Worm (Caenorhabditis elegans) whole organism, L2 larva: ENCODE results near the gene Y56A3A.41.

Experiments
- C34F6.9 ChIP-seq: fragments of 150-350 bp; optimal IDR thresholded peaks from 2 replicates; lab custom pipeline; 2014; ENCODE audit warnings: missing biosample characterization, missing genetic modification characterization
- R02D3.7 ChIP-seq: fragments of 150-350 bp; optimal IDR thresholded peaks from 2 replicates; lab custom pipeline; 2014; ENCODE audit warnings: missing biosample characterization, missing genetic modification characterization
- Y55F3AM.14 ChIP-seq: fragments of 200-800 bp; sonication (Bioruptor generic); optimal IDR thresholded peaks from 2 replicates; lab custom pipeline; 2018; ENCODE audit warnings: mild to moderate bottlenecking, missing genetic modification characterization, missing compliant biosample characterization
- ZK546.5 ChIP-seq: sonication (generic microtip); optimal IDR thresholded peaks from 2 replicates; lab custom pipeline; 2017; ENCODE audit warnings: missing biosample characterization, missing genetic modification characterization
- alr-1 ChIP-seq: fragments of 150-350 bp; optimal IDR thresholded peaks from 2 replicates; lab custom pipeline; 2014; ENCODE audit warnings: missing biosample characterization, missing genetic modification characterization
- aly-2 ChIP-seq: fragments of 150-350 bp; optimal IDR thresholded peaks from 2 replicates; lab custom pipeline; 2014; ENCODE audit warnings: missing biosample characterization, missing genetic modification characterization
- ama-1 ChIP-seq: fragments of 150-350 bp; optimal IDR thresholded peaks from 2 replicates; lab custom pipeline; 2018; ENCODE audit warnings: inconsistent platforms
- ceh-16 ChIP-seq: fragments of 150-350 bp; optimal IDR thresholded peaks from 2 replicates; lab custom pipeline; 2014; ENCODE audit warnings: missing biosample characterization, missing genetic modification characterization
- ceh-82 ChIP-seq: fragments of 150-350 bp; optimal IDR thresholded peaks from 2 replicates; lab custom pipeline; 2014; ENCODE audit warnings: missing biosample characterization, missing genetic modification characterization
- crh-2 ChIP-seq: sonication (generic microtip); optimal IDR thresholded peaks from 2 replicates; lab custom pipeline; 2017; ENCODE audit warnings: missing biosample characterization, missing genetic modification characterization
- dmd-4 ChIP-seq: sonication (generic microtip); optimal IDR thresholded peaks from 2 replicates; lab custom pipeline; 2017; ENCODE audit warnings: missing biosample characterization, missing genetic modification characterization
- egl-27 ChIP-seq: sonication (generic microtip); optimal IDR thresholded peaks from 3 replicates; lab custom pipeline; 2017; ENCODE audit warnings: missing biosample characterization, missing genetic modification reagents, missing genetic modification characterization
- elt-3 ChIP-seq: sonication (generic microtip); optimal IDR thresholded peaks from 2 replicates; lab custom pipeline; 2017; ENCODE audit warnings: missing biosample characterization, missing genetic modification characterization
- fos-1 ChIP-seq: fragments of 150-350 bp; optimal IDR thresholded peaks from 2 replicates; lab custom pipeline; 2014; ENCODE audit warnings: missing biosample characterization, missing genetic modification characterization
- gmeb-1 ChIP-seq: fragments of 150-350 bp; optimal IDR thresholded peaks from 2 replicates; lab custom pipeline; 2014; ENCODE audit warnings: missing biosample characterization, missing genetic modification characterization
- lin-11 ChIP-seq: fragments of 150-350 bp; sonication (generic microtip); optimal IDR thresholded peaks from 2 replicates; lab custom pipeline; 2014; ENCODE audit warnings: missing biosample characterization, missing genetic modification characterization, inconsistent platforms, mixed read lengths
- lin-39 ChIP-seq: fragments of 150-350 bp; optimal IDR thresholded peaks from 2 replicates; lab custom pipeline; 2014; ENCODE audit warnings: missing biosample characterization, missing genetic modification reagents, missing genetic modification characterization
- mab-5 ChIP-seq: fragments of 150-350 bp; optimal IDR thresholded peaks from 2 replicates; lab custom pipeline; 2014; ENCODE audit warnings: missing biosample characterization, missing genetic modification characterization
- mdl-1 ChIP-seq, 2 experiments: fragments of 150-350 bp in 1 of 2; sonication (generic microtip) in 1 of 2; optimal IDR thresholded peaks; 2 replicates each; lab custom pipeline; 2017; ENCODE audit warnings: missing biosample characterization in 2 of 2, missing genetic modification characterization in 2 of 2
- nhr-12 ChIP-seq: fragments of 150-350 bp; optimal IDR thresholded peaks from 2 replicates; lab custom pipeline; 2014; ENCODE audit warnings: missing biosample characterization, missing genetic modification characterization
- nhr-129 ChIP-seq: fragments of 150-350 bp; optimal IDR thresholded peaks from 2 replicates; lab custom pipeline; 2014; ENCODE audit warnings: missing biosample characterization, missing genetic modification characterization
- nhr-21 ChIP-seq: fragments of 150-350 bp; optimal IDR thresholded peaks from 2 replicates; lab custom pipeline; 2014; ENCODE audit warnings: missing biosample characterization, missing genetic modification characterization
- nhr-23 ChIP-seq: fragments of 150-350 bp; optimal IDR thresholded peaks from 2 replicates; lab custom pipeline; 2014; ENCODE audit warnings: missing biosample characterization, missing genetic modification reagents, missing genetic modification characterization
- nhr-25 ChIP-seq: fragments of 150-350 bp; sonication (generic microtip); optimal IDR thresholded peaks from 3 replicates; lab custom pipeline; 2014; ENCODE audit warnings: missing biosample characterization, missing genetic modification characterization
- nhr-77 ChIP-seq: fragments of 150-350 bp; optimal IDR thresholded peaks from 2 replicates; lab custom pipeline; 2014; ENCODE audit warnings: missing biosample characterization, missing genetic modification characterization
- peb-1 ChIP-seq: fragments of 150-350 bp; optimal IDR thresholded peaks from 2 replicates; lab custom pipeline; 2014; ENCODE audit warnings: missing biosample characterization, missing genetic modification characterization
- sem-4 ChIP-seq: fragments of 150-350 bp; optimal IDR thresholded peaks from 2 replicates; lab custom pipeline; 2014; ENCODE audit warnings: missing biosample characterization, missing genetic modification reagents, missing genetic modification characterization
- skn-1 ChIP-seq: sonication (generic microtip); optimal IDR thresholded peaks from 2 replicates; lab custom pipeline; 2017; ENCODE audit warnings: missing biosample characterization, missing genetic modification characterization
- sma-9 ChIP-seq, 2 experiments: fragments of 150-350 bp in 1 of 2; sonication (generic microtip) in 1 of 2; optimal IDR thresholded peaks; 2 replicates each; lab custom pipeline; 2014 to 2016; ENCODE audit warnings: missing genetic modification characterization in 2 of 2, mild to moderate bottlenecking in 1 of 2, missing biosample characterization in 1 of 2, missing compliant biosample characterization in 1 of 2, missing genetic modification reagents in 1 of 2, moderate library complexity in 1 of 2
- unc-39 ChIP-seq: fragments of 150-350 bp; optimal IDR thresholded peaks from 2 replicates; lab custom pipeline; 2014; ENCODE audit warnings: missing biosample characterization, missing genetic modification characterization
- unc-55 ChIP-seq: fragments of 150-350 bp; sonication (generic microtip); optimal IDR thresholded peaks from 3 replicates; lab custom pipeline; 2014; ENCODE audit warnings: missing biosample characterization, missing genetic modification reagents, missing genetic modification characterization
- unc-62 ChIP-seq: fragments of 150-350 bp; optimal IDR thresholded peaks from 2 replicates; lab custom pipeline; 2014; ENCODE audit warnings: missing biosample characterization, missing genetic modification reagents, missing genetic modification characterization
- zag-1 ChIP-seq: fragments of 150-350 bp; optimal IDR thresholded peaks from 2 replicates; lab custom pipeline; 2014; ENCODE audit warnings: missing biosample characterization, missing genetic modification characterization
- ztf-1 ChIP-seq: fragments of 200-800 bp; sonication (Bioruptor generic); conservative IDR thresholded peaks from 2 replicates; pipeline ENCODE4 v1.3.6; 2022; ENCODE audit warnings: missing genetic modification characterization, missing compliant biosample characterization
- ztf-11 ChIP-seq: sonication (generic microtip); optimal IDR thresholded peaks from 2 replicates; lab custom pipeline; 2017; ENCODE audit warnings: missing biosample characterization, missing genetic modification characterization
- ztf-4 ChIP-seq: fragments of 150-350 bp; optimal IDR thresholded peaks from 2 replicates; lab custom pipeline; 2014; ENCODE audit warnings: missing biosample characterization, missing genetic modification characterization

The Y56A3A.41 gene

ce11 chrIII:11861123-11861522, 31.7 kb downstream of the Y56A3A.41 start:
- TF ChIP-seq nhr-21 (tag; lab: Kevin White, UChicago) (no peak), egl-27 (tag; lab: Kevin White, UChicago) (no peak), unc-55 (GFP tag; lab: Kevin White, UChicago) (no peak), ztf-4 (no peak), aly-2 (tag; lab: Kevin White, UChicago) (no peak), alr-1 (tag; lab: Kevin White, UChicago) (no peak), nhr-25 (tag; lab: Kevin White, UChicago) (no peak), skn-1 (tag; lab: Kevin White, UChicago) (no peak), nhr-77 (tag; lab: Kevin White, UChicago) (no peak), mdl-1 (tag; optimal IDR thresholded peaks at IDR 0.05; lab: Kevin White, UChicago) (no peak), nhr-129 (no peak), lin-11 (tag; lab: Kevin White, UChicago) (no peak)

ce11 chrIII:11856852-11857251, 36.0 kb downstream of the Y56A3A.41 start:
- TF ChIP-seq sma-9 (GFP tag; optimal IDR thresholded peaks at IDR 0.05; lab: Kevin White, UChicago): no peak
- no peak for TF ChIP-seq sma-9 (tag; optimal IDR thresholded peaks at IDR 0.05; lab: Kevin White, UChicago)
- no peak for TF ChIP-seq R02D3.7 (tag; lab: Kevin White, UChicago)
- TF ChIP-seq ztf-4: no peak
- TF ChIP-seq gmeb-1 (tag; lab: Kevin White, UChicago): no peak
- no peak for TF ChIP-seq ceh-16 (tag; lab: Kevin White, UChicago)
- TF ChIP-seq elt-3 (tag; lab: Kevin White, UChicago): no peak
- TF ChIP-seq nhr-23 (tag; lab: Kevin White, UChicago): no peak
- no peak for TF ChIP-seq nhr-12
- TF ChIP-seq lin-39: no peak
- TF ChIP-seq zag-1 (tag; lab: Kevin White, UChicago): no peak
- no peak for TF ChIP-seq egl-27 (tag; lab: Kevin White, UChicago)
- no peak for TF ChIP-seq ztf-1 (GFP tag; lab: Robert Waterston, UW)

ce11 chrIII:11853533-11853932, 39.3 kb downstream of the Y56A3A.41 start:
- TF ChIP-seq Y55F3AM.14 (GFP tag; lab: Kevin White, UChicago) (no peak), nhr-21 (tag; lab: Kevin White, UChicago) (no peak), sem-4 (no peak), nhr-129 (no peak), nhr-23 (tag; lab: Kevin White, UChicago) (no peak), zag-1 (tag; lab: Kevin White, UChicago) (no peak), ZK546.5 (tag; lab: Kevin White, UChicago) (no peak), ama-1 (lab: Kevin White, UChicago) (no peak), ceh-82 (tag; lab: Kevin White, UChicago) (no peak), ztf-1 (GFP tag; lab: Robert Waterston, UW) (no peak)

- TF ChIP-seq unc-39 (tag; lab: Kevin White, UChicago) (no peak), C34F6.9 (no peak), ama-1 (lab: Kevin White, UChicago) (no peak), sma-9 (GFP tag; optimal IDR thresholded peaks at IDR 0.05; lab: Kevin White, UChicago) (no peak), sma-9 (tag; optimal IDR thresholded peaks at IDR 0.05; lab: Kevin White, UChicago) (no peak), mab-5 (tag; lab: Kevin White, UChicago) (no peak), skn-1 (tag; lab: Kevin White, UChicago) (no peak), crh-2 (no peak), alr-1 (tag; lab: Kevin White, UChicago) (no peak), ztf-11 (tag; lab: Kevin White, UChicago) (no peak), aly-2 (tag; lab: Kevin White, UChicago) (no peak), fos-1 (tag; lab: Kevin White, UChicago) (no peak)
Measured at ce11 chrIII:11849590-11849989, 43.2 kb downstream of the Y56A3A.41 start.

- TF ChIP-seq sem-4: no peak
- no peak for TF ChIP-seq peb-1
- no peak for TF ChIP-seq unc-62 (GFP tag; lab: Kevin White, UChicago)
- TF ChIP-seq lin-11 (tag; lab: Kevin White, UChicago): no peak
- TF ChIP-seq dmd-4: no peak
Measured at ce11 chrIII:11848317-11848716, 44.5 kb downstream of the Y56A3A.41 start.
